Worm (Caenorhabditis elegans) whole organism, L4 larva: ENCODE measurements around the gene ent-7.

Experiments used
- ama-1 ChIP-seq: fragments of 150-350 bp; optimal IDR thresholded peaks from 2 replicates; lab custom pipeline; 2014; ENCODE audit warnings: inconsistent platforms, mixed read lengths
- ces-1 ChIP-seq: fragments of 150-350 bp; sonication (generic microtip); optimal IDR thresholded peaks from 4 replicates; lab custom pipeline; 2014; ENCODE audit warnings: missing biosample characterization, missing genetic modification reagents, missing genetic modification characterization
- dmd-6 ChIP-seq: fragments of 200-800 bp; sonication (Bioruptor generic); IDR thresholded peaks from 2 replicates; pipeline ENCODE4 v1.3.6; 2022; ENCODE audit warnings: missing genetic modification reagents, missing genetic modification characterization, missing compliant biosample characterization
- fos-1 ChIP-seq: fragments of 150-350 bp; optimal IDR thresholded peaks from 2 replicates; lab custom pipeline; 2014; ENCODE audit warnings: missing biosample characterization, missing genetic modification characterization
- unc-130 ChIP-seq: sonication (generic microtip); optimal IDR thresholded peaks from 2 replicates; lab custom pipeline; 2016; ENCODE audit warnings: missing genetic modification reagents, missing genetic modification characterization, missing compliant biosample characterization
- unc-62 ChIP-seq, 3 experiments: fragments of 150-350 bp in 1 of 3; sonication (generic microtip); optimal IDR thresholded peaks in 2 of 3; peaks in 1 of 3; 1 replicate in 1 of 3; 2 replicates in 2 of 3; lab custom pipeline; 2014 to 2017; ENCODE audit warnings: missing biosample characterization in 3 of 3, missing genetic modification characterization in 3 of 3, missing genetic modification reagents in 3 of 3, missing genotype in 1 of 3
- zag-1 ChIP-seq: fragments of 150-350 bp; optimal IDR thresholded peaks from 2 replicates; lab custom pipeline; 2014; ENCODE audit warnings: missing biosample characterization, missing genetic modification characterization

ce11 chrIV:9969081-9969480, 48.0 kb upstream of the ent-7 start, which contains the start of the genes kin-5 and C47E12.11:
- TF ChIP-seq zag-1 (tag; lab: Kevin White, UChicago) (no peak), fos-1 (tag; lab: Kevin White, UChicago) (no peak), ces-1 (GFP tag; lab: Kevin White, UChicago) (no peak), unc-62 (GFP tag; optimal IDR thresholded peaks at IDR 0.05 in 1 of 2; lab: Kevin White, UChicago) (no peak), unc-62 (tag; optimal IDR thresholded peaks at IDR 0.05; lab: Kevin White, UChicago) (no peak), unc-130 (GFP tag; lab: Kevin White, UChicago) (no peak), dmd-6 (GFP tag; lab: Robert Waterston, UW) (no peak), ama-1 (lab: Kevin White, UChicago) (no peak)
